Fruit fly (Drosophila melanogaster) whole organism, wandering third instar larva: ENCODE data around the gene Mocs1.
A peak's percentile ranks its signal among the peaks of the same experiment; 100 is the strongest.

ENCODE experiments used
- Abd-B ChIP-seq: fragments of >200 bp; optimal IDR thresholded peaks from 2 replicates; lab custom pipeline; 2017; ENCODE audit warnings: missing biosample characterization, missing genetic modification characterization
- GATAd ChIP-seq: sonication (Bioruptor generic); optimal IDR thresholded peaks from 2 replicates; lab custom pipeline; 2016; ENCODE audit warnings: missing biosample characterization, missing genetic modification characterization
- HLH106 ChIP-seq: fragments of 200-800 bp; optimal IDR thresholded peaks from 3 replicates; lab custom pipeline; 2019; ENCODE audit warnings: missing biosample characterization, mild to moderate bottlenecking, missing genetic modification characterization, moderate library complexity
- Mio ChIP-seq: sonication (Bioruptor generic); optimal IDR thresholded peaks from 2 replicates; lab custom pipeline; 2016; ENCODE audit warnings: missing biosample characterization, missing genetic modification characterization
- ey ChIP-seq: fragments of 200-800 bp; sonication (Bioruptor generic); optimal IDR thresholded peaks from 2 replicates; lab custom pipeline; 2016; ENCODE audit warnings: missing biosample characterization, missing genetic modification characterization
- h ChIP-seq: fragments of 200-800 bp; sonication (Bioruptor generic); optimal IDR thresholded peaks from 3 replicates; lab custom pipeline; 2016; ENCODE audit warnings: missing biosample characterization, mild to moderate bottlenecking, missing genetic modification characterization
- pan ChIP-seq: fragments of >200 bp; optimal IDR thresholded peaks from 2 replicates; lab custom pipeline; 2017

dm6 chr3L:11118627-11119395, 48.5 kb downstream of the Mocs1 start:
- peak; percentile 43 for TF ChIP-seq h (GFP tag; lab: Kevin White, UChicago)
- no peak for TF ChIP-seq HLH106 (tag; lab: Kevin White, UChicago)
- no peak for TF ChIP-seq ey (GFP tag; lab: Kevin White, UChicago)
- TF ChIP-seq Abd-B (GFP tag; lab: Kevin White, UChicago), result no peak
- TF ChIP-seq pan (lab: Kevin White, UChicago), result no peak
- TF ChIP-seq GATAd (GFP tag; lab: Kevin White, UChicago), result no peak
- TF ChIP-seq Mio (GFP tag; lab: Kevin White, UChicago), result no peak
